Worm (Caenorhabditis elegans) whole organism, L4 larva: ENCODE measurements around the gene cyn-12.

Experiments used
- R02D3.7 ChIP-seq: fragments of 150-350 bp; sonication (generic microtip); optimal IDR thresholded peaks from 3 replicates; lab custom pipeline; 2014; ENCODE audit warnings: missing biosample characterization, missing genetic modification characterization
- arid-1 ChIP-seq: fragments of 200-800 bp; sonication (Bioruptor generic); conservative IDR thresholded peaks from 2 replicates; pipeline ENCODE4 v1.3.6; 2022; ENCODE audit warnings: missing genetic modification reagents, missing genetic modification characterization, missing compliant biosample characterization
- egl-27 ChIP-seq: sonication (generic microtip); optimal IDR thresholded peaks from 3 replicates; lab custom pipeline; 2017; ENCODE audit warnings: missing biosample characterization, missing genetic modification reagents, missing genetic modification characterization
- jun-1 ChIP-seq: fragments of 150-350 bp; optimal IDR thresholded peaks from 2 replicates; lab custom pipeline; 2014; ENCODE audit warnings: missing biosample characterization, missing genetic modification reagents, missing genetic modification characterization
- mes-2 ChIP-seq: sonication (generic microtip); optimal IDR thresholded peaks from 2 replicates; lab custom pipeline; 2016; ENCODE audit warnings: missing genotype, mild to moderate bottlenecking, missing genetic modification characterization, missing compliant biosample characterization; ENCODE audit not compliant: poor library complexity, severe bottlenecking
- nhr-237 ChIP-seq: sonication (generic microtip); optimal IDR thresholded peaks from 2 replicates; lab custom pipeline; 2017; ENCODE audit warnings: missing biosample characterization, missing genetic modification characterization
- nhr-76 ChIP-seq: fragments of 150-350 bp; optimal IDR thresholded peaks from 2 replicates; lab custom pipeline; 2014; ENCODE audit warnings: missing biosample characterization, missing genetic modification characterization
- nhr-77 ChIP-seq: fragments of 150-350 bp; optimal IDR thresholded peaks from 2 replicates; lab custom pipeline; 2014; ENCODE audit warnings: missing biosample characterization, missing genetic modification characterization
- saeg-2 ChIP-seq: fragments of 200-800 bp; sonication (Bioruptor generic); IDR thresholded peaks from 2 replicates; pipeline ENCODE4 v1.3.6; 2022; ENCODE audit warnings: missing genetic modification reagents, missing genetic modification characterization, missing compliant biosample characterization
- snpc-4 ChIP-seq: fragments of 150-350 bp; optimal IDR thresholded peaks from 2 replicates; lab custom pipeline; 2014; ENCODE audit warnings: missing biosample characterization, missing genetic modification characterization
- unc-62 ChIP-seq, 3 experiments: fragments of 150-350 bp in 1 of 3; sonication (generic microtip); optimal IDR thresholded peaks in 2 of 3; peaks in 1 of 3; 1 replicate in 1 of 3; 2 replicates in 2 of 3; lab custom pipeline; 2014 to 2017; ENCODE audit warnings: missing biosample characterization in 3 of 3, missing genetic modification characterization in 3 of 3, missing genetic modification reagents in 3 of 3, missing genotype in 1 of 3

DNA sequence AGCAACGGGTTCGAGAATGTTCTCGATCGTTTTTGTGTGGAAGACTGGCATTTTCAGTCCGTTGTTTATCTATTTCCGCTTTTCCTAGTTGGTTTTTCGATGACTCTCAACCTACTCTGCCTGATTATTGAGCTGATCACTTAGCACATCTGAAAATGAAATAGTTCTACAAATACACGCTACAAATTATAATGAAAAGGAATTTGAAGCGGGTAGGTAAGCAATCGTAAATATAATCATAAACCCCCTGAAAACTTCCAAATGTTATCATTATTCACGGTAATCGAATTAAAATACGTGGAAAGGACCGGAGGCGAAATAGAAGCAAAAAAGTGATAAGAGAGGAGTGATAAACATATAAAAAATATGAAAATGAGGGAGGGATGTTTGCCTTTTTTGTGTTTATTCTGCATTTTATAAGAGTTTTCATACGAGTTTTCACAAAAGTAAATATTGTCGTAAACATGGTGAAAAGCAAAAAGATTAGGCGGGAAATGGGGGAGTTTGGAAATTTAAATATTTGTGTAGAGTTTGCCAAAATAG lies 38.7 kb downstream of the cyn-12 start, which contains the start of gene deb-1:
- TF ChIP-seq mes-2 (tag; lab: Kevin White, UChicago) (no peak), saeg-2 (no peak), jun-1 (tag; lab: Kevin White, UChicago) (no peak), nhr-77 (tag; lab: Kevin White, UChicago) (no peak), egl-27 (tag; lab: Kevin White, UChicago) (no peak), nhr-237 (tag; lab: Kevin White, UChicago) (no peak), nhr-76 (tag; lab: Kevin White, UChicago) (no peak), snpc-4 (no peak), R02D3.7 (tag; lab: Kevin White, UChicago) (no peak), arid-1 (GFP tag; lab: Robert Waterston, UW) (no peak), unc-62 (GFP tag; optimal IDR thresholded peaks at IDR 0.05 in 1 of 2; lab: Kevin White, UChicago) (no peak), unc-62 (tag; optimal IDR thresholded peaks at IDR 0.05; lab: Kevin White, UChicago) (no peak)
